Worm (Caenorhabditis elegans) whole organism, young adult: ENCODE results near the gene aptf-1.

Source experiments
- dpl-1 ChIP-seq: fragments of 150-350 bp; optimal IDR thresholded peaks from 2 replicates; lab custom pipeline; 2014; ENCODE audit warnings: missing biosample characterization, missing genetic modification reagents, missing genetic modification characterization
- nfya-1 ChIP-seq: sonication (generic microtip); optimal IDR thresholded peaks from 2 replicates; lab custom pipeline; 2017; ENCODE audit warnings: antibody characterized with exemption, missing compliant biosample characterization, missing genetic modification characterization, borderline replicate concordance; ENCODE audit not compliant: insufficient read depth
- tbp1 ChIP-seq: fragments of 200-800 bp; sonication (Bioruptor generic); optimal IDR thresholded peaks from 2 replicates; lab custom pipeline; 2018; ENCODE audit warnings: mild to moderate bottlenecking, missing genetic modification characterization, missing compliant biosample characterization

ce11 chrII:6482102-6482501 is 27.3 kb downstream of the aptf-1 start, which contains the start of gene del-10:
- TF ChIP-seq dpl-1 (GFP tag; lab: Kevin White, UChicago): no peak
- TF ChIP-seq tbp1 (GFP tag; lab: Kevin White, UChicago): no peak
- TF ChIP-seq nfya-1 (tag; lab: Kevin White, UChicago): no peak
